Fruit fly (Drosophila melanogaster) whole organism, adult: Measurements from ENCODE around the gene dpr16.

Experiments
- Clk ChIP-seq: fragments of 200-800 bp; sonication (Bioruptor generic); optimal IDR thresholded peaks from 2 replicates; lab custom pipeline; 2017; ENCODE audit warnings: missing biosample characterization, missing genetic modification characterization
- kay ChIP-seq: fragments of 200-800 bp; sonication (Bioruptor generic); peaks from one replicate; lab custom pipeline; 2016; ENCODE audit warnings: missing biosample characterization, missing genetic modification characterization, borderline replicate concordance

- no peak for TF ChIP-seq Clk (GFP tag; lab: Kevin White, UChicago)
- no peak for TF ChIP-seq kay (GFP tag; lab: Kevin White, UChicago)
Observed at dm6 chr3R:5112409-5112808, 38.3 kb upstream of the dpr16 start.
